Worm (Caenorhabditis elegans) whole organism, early embryonic: ENCODE results near the gene T20D4.19.

Experiments
- B0310.2 ChIP-seq: sonication (generic microtip); optimal IDR thresholded peaks from 2 replicates; lab custom pipeline; 2016; ENCODE audit warnings: mild to moderate bottlenecking, missing genetic modification characterization, missing compliant biosample characterization
- F13C5.2 ChIP-seq: sonication (generic microtip); optimal IDR thresholded peaks from 2 replicates; lab custom pipeline; 2017; ENCODE audit warnings: mild to moderate bottlenecking, missing genetic modification characterization, inconsistent platforms, missing compliant biosample characterization
- aly-1 ChIP-seq: sonication (generic microtip); optimal IDR thresholded peaks from 2 replicates; lab custom pipeline; 2016; ENCODE audit warnings: missing genetic modification characterization, missing compliant biosample characterization
- ama-1 ChIP-seq: fragments of 150-350 bp; optimal IDR thresholded peaks from 2 replicates; lab custom pipeline; 2014
- ceh-13 ChIP-seq: fragments of 200-800 bp; sonication (Bioruptor generic); optimal IDR thresholded peaks from 2 replicates; lab custom pipeline; 2018; ENCODE audit warnings: mild to moderate bottlenecking, missing genetic modification characterization, missing compliant biosample characterization
- ceh-36 ChIP-seq: sonication (generic microtip); optimal IDR thresholded peaks from 2 replicates; lab custom pipeline; 2016; ENCODE audit warnings: missing genetic modification characterization, inconsistent platforms, missing compliant biosample characterization
- ets-7 ChIP-seq: sonication (generic microtip); optimal IDR thresholded peaks from 2 replicates; lab custom pipeline; 2016; ENCODE audit warnings: missing genotype, missing genetic modification characterization, missing compliant biosample characterization
- flt-1 ChIP-seq: fragments of 200-800 bp; sonication (Bioruptor generic); IDR thresholded peaks from 2 replicates; pipeline ENCODE4 v1.3.6; 2022; ENCODE audit warnings: missing genetic modification characterization, missing compliant biosample characterization
- hmg-4 ChIP-seq: fragments of 200-800 bp; sonication (Bioruptor generic); optimal IDR thresholded peaks from 2 replicates; lab custom pipeline; 2018; ENCODE audit warnings: mild to moderate bottlenecking, missing genetic modification characterization, missing compliant biosample characterization
- tbx-11 ChIP-seq: fragments of 200-800 bp; sonication (Bioruptor generic); IDR thresholded peaks from 2 replicates; pipeline ENCODE4 v1.3.6; 2022; ENCODE audit warnings: missing genetic modification characterization, missing compliant biosample characterization
- tbx-37 ChIP-seq: fragments of 200-800 bp; sonication (Bioruptor generic); conservative IDR thresholded peaks from 2 replicates; pipeline ENCODE4 v1.3.6; 2022; ENCODE audit warnings: missing genetic modification reagents, missing genetic modification characterization, missing compliant biosample characterization
- tra-4 ChIP-seq: sonication (generic microtip); optimal IDR thresholded peaks from 2 replicates; lab custom pipeline; 2017; ENCODE audit warnings: missing genetic modification characterization, missing compliant biosample characterization

ce11 chrV:3464897-3465296, 33.5 kb upstream of the T20D4.19 start:
- TF ChIP-seq ets-7 (tag; lab: Kevin White, UChicago) (no peak), ama-1 (lab: Kevin White, UChicago) (no peak), tra-4 (no peak), B0310.2 (tag; lab: Kevin White, UChicago) (no peak), hmg-4 (GFP tag; lab: Kevin White, UChicago) (no peak), aly-1 (tag; lab: Kevin White, UChicago) (no peak), F13C5.2 (tag; lab: Kevin White, UChicago) (no peak), flt-1 (no peak), ceh-13 (no peak), ceh-36 (tag; lab: Kevin White, UChicago) (no peak), tbx-37 (no peak), tbx-11 (GFP tag; lab: Robert Waterston, UW) (no peak)
